Fruit fly (Drosophila melanogaster): ENCODE measurements around the gene SNF4Agamma.

SNF4Agamma gene

DNA sequence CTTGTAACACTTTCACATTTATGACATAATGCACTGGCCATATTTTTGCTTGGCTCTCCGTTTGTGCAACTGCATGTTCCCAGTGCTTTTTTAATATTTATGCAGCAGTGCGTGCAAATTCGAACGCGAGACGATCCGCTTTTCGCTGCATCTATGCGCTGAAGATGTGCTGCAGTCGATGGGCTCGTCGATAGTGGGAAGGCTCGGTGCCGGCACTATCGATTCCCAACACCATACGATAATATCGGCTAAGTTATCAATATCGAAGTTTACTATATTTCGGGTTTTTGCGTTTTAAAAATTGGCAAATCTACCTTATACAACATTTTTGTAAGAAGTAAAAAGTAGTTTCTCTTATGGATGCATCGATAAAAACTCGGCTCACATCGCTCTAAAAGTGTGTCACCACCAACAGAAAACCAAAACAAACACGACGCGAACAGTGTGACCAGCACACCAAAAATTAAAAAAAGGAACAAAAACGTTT lies 42.9 kb upstream of the SNF4Agamma start, which contains the start of gene RhoGAP93B (continued):
- TF ChIP-seq vnd (GFP tag; IDR thresholded peaks at IDR 0.05; ENCODE audit: partially characterized antibody) (peak; percentile 100), knrl (GFP tag; IDR thresholded peaks at IDR 0.05; ENCODE audit: partially characterized antibody) (peak; percentile 100), CG18619 (GFP tag; optimal IDR thresholded peaks at IDR 0.05) (peak; percentile 58), org-1 (GFP tag; optimal IDR thresholded peaks at IDR 0.05) (no peak), ash1 (GFP tag; optimal IDR thresholded peaks at IDR 0.05) (no peak), pzg (GFP tag; optimal IDR thresholded peaks at IDR 0.05) (peak; percentile 94), CG33213 (GFP tag; optimal IDR thresholded peaks at IDR 0.05) (peak; percentile 81), CG6654 (GFP tag; optimal IDR thresholded peaks at IDR 0.05) (peak; percentile 32), bab2 (GFP tag; optimal IDR thresholded peaks at IDR 0.05) (peak; percentile 94), CG16815 (GFP tag; optimal IDR thresholded peaks at IDR 0.05) (peak; percentile 71), CG4282 (GFP tag; optimal IDR thresholded peaks at IDR 0.05) (peak; percentile 73), CG6175 (GFP tag; IDR thresholded peaks at IDR 0.05) (peak; percentile 85), Hand (GFP tag; optimal IDR thresholded peaks at IDR 0.05) (peak; percentile 1), CG1024 (GFP tag; IDR thresholded peaks at IDR 0.05) (peak; percentile 84), slp2 (GFP tag; optimal IDR thresholded peaks at IDR 0.05) (peak; percentile 77), CG9876 (GFP tag; optimal IDR thresholded peaks at IDR 0.05) (peak; percentile 85), D19B (GFP tag; optimal IDR thresholded peaks at IDR 0.05) (peak; percentile 35), pb (GFP tag; optimal IDR thresholded peaks at IDR 0.05) (peak; percentile 88), twi (tag; optimal IDR thresholded peaks at IDR 0.05) (peak; percentile 54), CG2199 (GFP tag; IDR thresholded peaks at IDR 0.05) (peak; percentile 88; the same call in 2 of the 3 replicates), CG3065 (GFP tag; optimal IDR thresholded peaks at IDR 0.05) (peak; percentile 54), inv (GFP tag; IDR thresholded peaks at IDR 0.05; ENCODE audit: partially characterized antibody) (peak; percentile 100), nerfin-2 (GFP tag; IDR thresholded peaks at IDR 0.05; ENCODE audit: partially characterized antibody) (peak; percentile 99), B-H1 (GFP tag; IDR thresholded peaks at IDR 0.05) (peak; percentile 82), sens-2 (GFP tag; IDR thresholded peaks at IDR 0.05) (peak; percentile 92), CG15601 (tag; optimal IDR thresholded peaks at IDR 0.05) (peak; percentile 78), Gsc (GFP tag; IDR thresholded peaks at IDR 0.05) (0 out of 2 replicates have a peak, but pooled peaks have one; percentile 28), z (GFP tag; IDR thresholded peaks at IDR 0.05) (no peak), Meics (GFP tag; optimal IDR thresholded peaks at IDR 0.05) (peak; percentile 74), seq (GFP tag; IDR thresholded peaks at IDR 0.05) (peak; percentile 79), zfh1 (GFP tag; IDR thresholded peaks at IDR 0.05) (peak; percentile 85), ci (GFP tag; IDR thresholded peaks at IDR 0.05) (peak; percentile 88), ab (GFP tag; optimal IDR thresholded peaks at IDR 0.05) (peak; percentile 7), Spps (tag; optimal IDR thresholded peaks at IDR 0.05) (peak; percentile 81), crp (GFP tag; optimal IDR thresholded peaks at IDR 0.05) (peak in 1 of 2 experiments; percentile 44), CG32767 (GFP tag; IDR thresholded peaks at IDR 0.05) (peak; percentile 80; the same call in 1 of the 2 replicates), ttk (GFP tag; IDR thresholded peaks at IDR 0.05) (peak; percentile 89), amos (GFP tag; IDR thresholded peaks at IDR 0.05; ENCODE audit: partially characterized antibody) (peak; percentile 100), fu2 (GFP tag; optimal IDR thresholded peaks at IDR 0.05) (peak; percentile 93), CG15479 (GFP tag; optimal IDR thresholded peaks at IDR 0.05) (peak; percentile 59), corto (GFP tag; optimal IDR thresholded peaks at IDR 0.05) (no peak), CG18764 (GFP tag; optimal IDR thresholded peaks at IDR 0.05) (peak; percentile 63), Ptx1 (GFP tag; IDR thresholded peaks at IDR 0.05) (peak; percentile 91), CG15269 (tag; optimal IDR thresholded peaks at IDR 0.05) (no peak), CG14667 (GFP tag; IDR thresholded peaks at IDR 0.05) (peak; percentile 91), Hr51 (GFP tag; optimal IDR thresholded peaks at IDR 0.05) (peak; percentile 75 to 89), CG5180 (GFP tag; optimal IDR thresholded peaks at IDR 0.05) (no peak), CG18011 (GFP tag; optimal IDR thresholded peaks at IDR 0.05) (peak; percentile 78), Sox102F (GFP tag; optimal IDR thresholded peaks at IDR 0.05) (peak; percentile 82), ham (GFP tag; IDR thresholded peaks at IDR 0.05) (no peak)
